Worm (Caenorhabditis elegans) whole organism, L2 larva: Measurements from ENCODE around the gene F20D1.22.

Experiments used
- blmp-1 ChIP-seq: sonication (generic microtip); optimal IDR thresholded peaks from 2 replicates; lab custom pipeline; 2017; ENCODE audit warnings: missing genetic modification characterization, mild to moderate bottlenecking, missing compliant biosample characterization, antibody characterized with exemption, moderate library complexity; ENCODE audit not compliant: insufficient read depth
- elt-3 ChIP-seq: sonication (generic microtip); optimal IDR thresholded peaks from 2 replicates; lab custom pipeline; 2017; ENCODE audit warnings: missing biosample characterization, missing genetic modification characterization
- nhr-21 ChIP-seq: fragments of 150-350 bp; optimal IDR thresholded peaks from 2 replicates; lab custom pipeline; 2014; ENCODE audit warnings: missing biosample characterization, missing genetic modification characterization

DNA sequence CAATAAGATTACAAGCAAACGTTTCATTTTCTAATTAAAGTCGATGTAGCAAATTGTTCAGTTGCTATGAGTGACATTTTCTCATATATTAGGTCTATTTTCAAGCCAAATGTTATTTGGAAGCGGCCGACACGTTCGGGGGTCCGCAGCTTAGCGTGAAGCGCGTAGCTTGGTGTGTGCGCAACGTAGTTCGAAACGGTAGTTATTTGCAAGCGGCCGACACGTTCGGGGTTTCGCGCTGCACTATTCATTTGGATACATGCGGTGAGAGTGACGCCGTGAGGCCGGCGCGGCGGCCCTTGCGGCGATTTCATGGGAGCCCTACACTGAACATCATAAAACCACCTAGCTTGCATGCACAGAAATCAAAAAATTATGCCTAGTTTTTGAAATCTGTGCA, 21.5 kb downstream of the F20D1.22 start:
- TF ChIP-seq blmp-1 (no peak), elt-3 (tag; lab: Kevin White, UChicago) (no peak), nhr-21 (tag; lab: Kevin White, UChicago) (no peak)
